Worm (Caenorhabditis elegans) whole organism, mixed stage, embryonic: Measurements from ENCODE around the gene ZC262.7.

Source experiments
- M03D4.4 ChIP-seq: sonication (generic microtip); optimal IDR thresholded peaks from 2 replicates; lab custom pipeline; 2017; ENCODE audit warnings: mild to moderate bottlenecking, missing genetic modification characterization, missing compliant biosample characterization
- bed-3 ChIP-seq: fragments of 200-800 bp; sonication (Bioruptor generic); optimal IDR thresholded peaks from 3 replicates; lab custom pipeline; 2018; ENCODE audit warnings: mild to moderate bottlenecking, missing genetic modification characterization, moderate library complexity, missing compliant biosample characterization
- blmp-1 ChIP-seq: fragments of 150-350 bp; optimal IDR thresholded peaks from 2 replicates; lab custom pipeline; 2014; ENCODE audit warnings: missing biosample characterization, missing genetic modification characterization
- ceh-39 ChIP-seq: fragments of 150-350 bp; optimal IDR thresholded peaks from 2 replicates; lab custom pipeline; 2014; ENCODE audit warnings: missing biosample characterization, missing genetic modification characterization
- ceh-43 ChIP-seq: fragments of 200-800 bp; sonication (Bioruptor generic); optimal IDR thresholded peaks from 2 replicates; lab custom pipeline; 2018; ENCODE audit warnings: mild to moderate bottlenecking, missing genetic modification characterization, moderate library complexity, missing compliant biosample characterization
- ceh-83 ChIP-seq: fragments of 200-800 bp; sonication (Bioruptor generic); optimal IDR thresholded peaks from 2 replicates; lab custom pipeline; 2018; ENCODE audit warnings: mild to moderate bottlenecking, missing genetic modification characterization, missing compliant biosample characterization
- ces-1 ChIP-seq: fragments of 150-350 bp; optimal IDR thresholded peaks from 2 replicates; lab custom pipeline; 2014; ENCODE audit warnings: missing biosample characterization, missing genetic modification reagents, missing genetic modification characterization
- cnd-1 ChIP-seq: fragments of 200-800 bp; sonication (Bioruptor generic); optimal IDR thresholded peaks from 2 replicates; lab custom pipeline; 2018; ENCODE audit warnings: mild to moderate bottlenecking, missing genetic modification characterization, missing compliant biosample characterization
- drap-1 ChIP-seq: fragments of 200-800 bp; sonication (Bioruptor generic); optimal IDR thresholded peaks from 3 replicates; lab custom pipeline; 2018; ENCODE audit warnings: mild to moderate bottlenecking, missing genetic modification characterization, missing compliant biosample characterization
- elt-1 ChIP-seq: sonication (generic microtip); optimal IDR thresholded peaks from 2 replicates; lab custom pipeline; 2017; ENCODE audit warnings: missing genetic modification characterization, mild to moderate bottlenecking, missing compliant biosample characterization, antibody characterized with exemption, moderate library complexity, borderline replicate concordance; ENCODE audit not compliant: insufficient read depth
- elt-3 ChIP-seq: fragments of 150-350 bp; optimal IDR thresholded peaks from 2 replicates; lab custom pipeline; 2014; ENCODE audit warnings: missing biosample characterization, missing genetic modification characterization
- flh-1 ChIP-seq: fragments of 200-800 bp; sonication (Bioruptor generic); optimal IDR thresholded peaks from 2 replicates; lab custom pipeline; 2018; ENCODE audit warnings: mild to moderate bottlenecking, missing genetic modification characterization, moderate library complexity, missing compliant biosample characterization
- ham-2 ChIP-seq: fragments of 200-800 bp; sonication (Bioruptor generic); optimal IDR thresholded peaks from 2 replicates; lab custom pipeline; 2018; ENCODE audit warnings: mild to moderate bottlenecking, missing genetic modification characterization, missing compliant biosample characterization
- hlh-1 ChIP-seq: fragments of 150-350 bp; optimal IDR thresholded peaks from 2 replicates; lab custom pipeline; 2014; ENCODE audit warnings: missing biosample characterization, missing genetic modification reagents, missing genetic modification characterization
- lin-13 ChIP-seq: fragments of 150-350 bp; optimal IDR thresholded peaks from 2 replicates; lab custom pipeline; 2014; ENCODE audit warnings: missing biosample characterization, missing genetic modification characterization
- lin-32 ChIP-seq: fragments of 200-800 bp; sonication (Bioruptor generic); optimal IDR thresholded peaks from 2 replicates; lab custom pipeline; 2018; ENCODE audit warnings: mild to moderate bottlenecking, missing genetic modification characterization, missing compliant biosample characterization
- lsy-2 ChIP-seq: fragments of 150-350 bp; optimal IDR thresholded peaks from 2 replicates; lab custom pipeline; 2014; ENCODE audit warnings: missing biosample characterization, missing genetic modification characterization
- mab-5 ChIP-seq: fragments of 150-350 bp; optimal IDR thresholded peaks from 2 replicates; lab custom pipeline; 2014; ENCODE audit warnings: missing biosample characterization, missing genetic modification characterization
- mep-1 ChIP-seq: fragments of 150-350 bp; optimal IDR thresholded peaks from 2 replicates; lab custom pipeline; 2017; ENCODE audit warnings: missing biosample characterization, missing genetic modification reagents, missing genetic modification characterization, inconsistent platforms
- mls-2 ChIP-seq: sonication (generic microtip); optimal IDR thresholded peaks from 2 replicates; lab custom pipeline; 2016; ENCODE audit warnings: mild to moderate bottlenecking, missing genetic modification characterization, moderate library complexity, missing compliant biosample characterization
- nhr-12 ChIP-seq: fragments of 150-350 bp; optimal IDR thresholded peaks from 2 replicates; lab custom pipeline; 2014; ENCODE audit warnings: missing biosample characterization, missing genetic modification characterization
- nhr-2 ChIP-seq: fragments of 150-350 bp; optimal IDR thresholded peaks from 2 replicates; lab custom pipeline; 2014; ENCODE audit warnings: missing biosample characterization, missing genetic modification characterization
- nhr-237 ChIP-seq: fragments of 150-350 bp; optimal IDR thresholded peaks from 2 replicates; lab custom pipeline; 2014; ENCODE audit warnings: missing biosample characterization, missing genetic modification characterization
- nhr-28 ChIP-seq: fragments of 150-350 bp; optimal IDR thresholded peaks from 2 replicates; lab custom pipeline; 2014; ENCODE audit warnings: missing biosample characterization, missing genetic modification characterization
- nhr-76 ChIP-seq: sonication (generic microtip); optimal IDR thresholded peaks from 2 replicates; lab custom pipeline; 2017; ENCODE audit warnings: missing biosample characterization, missing genetic modification characterization
- pha-4 ChIP-seq: fragments of 150-350 bp; optimal IDR thresholded peaks from 2 replicates; lab custom pipeline; 2018; ENCODE audit warnings: missing biosample characterization, missing genetic modification reagents, missing genetic modification characterization
- sem-2 ChIP-seq: fragments of 200-800 bp; sonication (Bioruptor generic); optimal IDR thresholded peaks from 2 replicates; lab custom pipeline; 2018; ENCODE audit warnings: mild to moderate bottlenecking, missing genetic modification characterization, missing compliant biosample characterization
- snpc-4 ChIP-seq: fragments of 150-350 bp; optimal IDR thresholded peaks from 2 replicates; lab custom pipeline; 2014; ENCODE audit warnings: missing biosample characterization, missing genetic modification characterization
- sptf-1 ChIP-seq: sonication (generic microtip); optimal IDR thresholded peaks from 2 replicates; lab custom pipeline; 2017; ENCODE audit warnings: mild to moderate bottlenecking, missing genetic modification characterization, moderate library complexity, missing compliant biosample characterization
- tbx-8 ChIP-seq: fragments of 200-800 bp; sonication (Bioruptor generic); optimal IDR thresholded peaks from 2 replicates; lab custom pipeline; 2018; ENCODE audit warnings: mild to moderate bottlenecking, missing genetic modification characterization, moderate library complexity, missing compliant biosample characterization
- unc-120 ChIP-seq: sonication (generic microtip); optimal IDR thresholded peaks from 2 replicates; lab custom pipeline; 2017; ENCODE audit warnings: missing genetic modification characterization, missing compliant biosample characterization; ENCODE audit not compliant: poor library complexity, severe bottlenecking
- unc-39 ChIP-seq: fragments of 150-350 bp; optimal IDR thresholded peaks from 2 replicates; lab custom pipeline; 2014; ENCODE audit warnings: missing biosample characterization, missing genetic modification characterization
- unc-62 ChIP-seq: fragments of 150-350 bp; optimal IDR thresholded peaks from 2 replicates; lab custom pipeline; 2014; ENCODE audit warnings: missing biosample characterization, missing genetic modification reagents, missing genetic modification characterization
- zip-8 ChIP-seq: fragments of 150-350 bp; optimal IDR thresholded peaks from 2 replicates; lab custom pipeline; 2014; ENCODE audit warnings: missing biosample characterization, missing genetic modification characterization
- ztf-11 ChIP-seq: fragments of 150-350 bp; optimal IDR thresholded peaks from 2 replicates; lab custom pipeline; 2014; ENCODE audit warnings: missing biosample characterization, missing genetic modification characterization

The ZC262.7 gene

DNA sequence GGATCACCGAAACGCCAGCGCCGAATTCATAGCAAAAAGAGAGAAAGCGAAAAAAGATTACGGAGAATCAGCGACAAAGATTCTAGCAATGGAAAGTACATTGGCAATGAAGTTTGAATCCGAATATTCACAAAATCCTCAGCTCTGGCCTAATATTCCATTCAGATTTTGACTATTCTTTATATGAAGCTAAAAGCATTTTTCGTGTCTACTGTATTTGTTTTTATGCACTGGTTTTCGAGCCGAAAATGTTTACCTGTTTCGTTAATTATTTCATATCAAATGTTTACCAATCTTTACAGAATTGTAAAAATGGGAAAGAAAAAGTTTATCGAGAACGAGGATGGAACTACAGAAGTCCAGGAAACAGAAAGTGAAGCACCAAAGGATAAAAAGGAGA lies 35.9 kb downstream of the ZC262.7 start, which contains the start of gene F10E9.4:
TSS of gene F10E9.4 (plus strand) at position 301 of the 400 bp plus-strand sequence.
- TF ChIP-seq flh-1 (GFP tag; lab: Kevin White, UChicago): no peak
- no peak for TF ChIP-seq lin-13 (tag; lab: Kevin White, UChicago)

DNA sequence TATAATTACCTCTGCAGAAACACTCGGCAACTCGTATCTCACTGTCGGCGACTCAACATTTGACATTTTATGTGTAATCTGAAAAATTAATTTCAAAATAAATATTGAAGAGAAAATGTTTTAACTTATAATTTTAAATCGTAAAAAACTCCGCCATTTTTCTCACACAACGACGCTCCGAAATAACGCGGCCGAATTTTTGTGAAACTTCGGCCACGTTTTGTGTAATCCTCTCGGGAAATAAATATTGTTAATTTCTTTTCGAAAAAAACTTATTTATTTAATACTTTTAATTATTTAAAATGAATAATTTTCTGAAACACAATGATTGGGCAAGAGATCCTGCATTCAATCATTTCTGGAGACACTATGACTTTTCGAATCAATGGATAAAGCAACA lies 36.8 kb downstream of the ZC262.7 start, which contains the start of the genes F10E9.7 and F10E9.5:
TSS of gene F10E9.7 (minus strand) at position 86 of the 400 bp plus-strand sequence.
TSS of gene F10E9.5 (plus strand) at position 237 of the 400 bp plus-strand sequence.
- TF ChIP-seq nhr-237 (tag; lab: Kevin White, UChicago) (peak; percentile 15), hlh-1 (no peak), ceh-83 (GFP tag; lab: Kevin White, UChicago) (no peak), flh-1 (GFP tag; lab: Kevin White, UChicago) (no peak), zip-8 (tag; lab: Kevin White, UChicago) (no peak), ztf-11 (tag; lab: Kevin White, UChicago) (no peak), nhr-76 (tag; lab: Kevin White, UChicago) (no peak), lsy-2 (tag; lab: Kevin White, UChicago) (peak; percentile 74), unc-62 (no peak), sptf-1 (peak; percentile 54), pha-4 (tag; lab: Kevin White, UChicago) (no peak), lin-32 (GFP tag; lab: Kevin White, UChicago) (no peak), tbx-8 (GFP tag; lab: Kevin White, UChicago) (no peak), M03D4.4 (tag; lab: Kevin White, UChicago) (no peak), mep-1 (peak; percentile 61), cnd-1 (tag; lab: Kevin White, UChicago) (no peak), blmp-1 (tag; lab: Kevin White, UChicago) (no peak), unc-120 (tag; lab: Kevin White, UChicago) (no peak), ces-1 (GFP tag; lab: Kevin White, UChicago) (peak; percentile 70), sem-2 (no peak), lin-13 (tag; lab: Kevin White, UChicago) (peak; percentile 30), nhr-2 (peak; percentile 26), elt-3 (tag; lab: Kevin White, UChicago) (no peak), ceh-39 (tag; lab: Kevin White, UChicago) (peak; percentile 38), unc-39 (no peak), ham-2 (GFP tag; lab: Kevin White, UChicago) (no peak), ceh-43 (GFP tag; lab: Kevin White, UChicago) (no peak), bed-3 (GFP tag; lab: Kevin White, UChicago) (no peak), nhr-12 (tag; lab: Kevin White, UChicago) (no peak), mls-2 (no peak), snpc-4 (no peak), mab-5 (tag; lab: Kevin White, UChicago) (no peak), drap-1 (GFP tag; lab: Kevin White, UChicago) (no peak), nhr-28 (tag; lab: Kevin White, UChicago) (no peak), elt-1 (no peak)

DNA sequence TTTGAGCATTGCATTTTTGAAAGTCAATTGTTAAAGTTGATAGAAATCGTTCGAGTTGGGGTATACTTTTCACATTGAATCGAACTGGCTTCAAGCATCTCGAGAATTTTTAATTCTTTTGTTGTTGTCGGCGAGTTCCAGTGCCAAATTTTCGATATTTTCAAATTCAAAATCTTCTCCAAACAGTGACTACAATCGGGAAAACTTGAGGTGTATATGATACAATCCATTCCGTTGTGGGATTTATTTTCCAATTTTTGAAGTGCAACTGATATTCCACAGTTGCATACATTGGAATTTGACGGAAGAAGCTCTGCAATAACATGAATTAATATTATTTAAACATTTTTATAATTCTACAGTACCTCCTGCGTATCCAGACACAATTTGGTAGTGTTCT lies 38.3 kb downstream of the ZC262.7 start:
- TF ChIP-seq snpc-4 (no peak), cnd-1 (tag; lab: Kevin White, UChicago) (no peak), lsy-2 (tag; lab: Kevin White, UChicago) (no peak), nhr-237 (tag; lab: Kevin White, UChicago) (no peak), nhr-12 (tag; lab: Kevin White, UChicago) (no peak)

DNA sequence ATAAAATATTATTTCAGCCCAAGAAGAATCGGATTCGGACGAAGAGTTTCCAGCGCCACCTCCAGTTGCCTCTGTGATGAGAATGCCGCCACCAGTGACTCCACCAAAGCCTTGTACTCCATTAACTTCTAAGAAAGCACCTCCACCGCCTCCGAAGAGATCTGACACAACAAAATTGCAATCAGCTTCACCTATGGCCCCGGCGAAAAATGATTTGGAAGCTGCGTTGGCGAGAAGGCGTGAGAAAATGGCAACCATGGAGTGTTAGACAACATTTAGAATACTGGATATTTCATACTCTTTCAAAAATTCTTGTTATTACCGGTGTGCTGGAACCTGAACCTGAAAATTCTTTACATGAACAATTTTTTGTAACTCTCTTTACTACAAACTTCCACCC lies 38.8 kb downstream of the ZC262.7 start:
- no peak for TF ChIP-seq nhr-12 (tag; lab: Kevin White, UChicago)
- no peak for TF ChIP-seq nhr-76 (tag; lab: Kevin White, UChicago)
- TF ChIP-seq nhr-237 (tag; lab: Kevin White, UChicago): no peak
- no peak for TF ChIP-seq ceh-43 (GFP tag; lab: Kevin White, UChicago)
- no peak for TF ChIP-seq lsy-2 (tag; lab: Kevin White, UChicago)
- TF ChIP-seq hlh-1: no peak
- TF ChIP-seq lin-13 (tag; lab: Kevin White, UChicago): no peak
- no peak for TF ChIP-seq pha-4 (tag; lab: Kevin White, UChicago)
- no peak for TF ChIP-seq ceh-39 (tag; lab: Kevin White, UChicago)
- no peak for TF ChIP-seq elt-1
- no peak for TF ChIP-seq mab-5 (tag; lab: Kevin White, UChicago)
- TF ChIP-seq mls-2: no peak
- no peak for TF ChIP-seq cnd-1 (tag; lab: Kevin White, UChicago)
- TF ChIP-seq flh-1 (GFP tag; lab: Kevin White, UChicago): no peak
- TF ChIP-seq, all 35 proteins: peak for 0
